Fruit fly (Drosophila melanogaster) whole organism, adult: ENCODE data around the gene NUCB1.

Experiments used
- CG14711 ChIP-seq: fragments of 200-800 bp; sonication (Bioruptor generic); optimal IDR thresholded peaks from 2 replicates; lab custom pipeline; 2018; ENCODE audit warnings: missing biosample characterization, mild to moderate bottlenecking, missing genetic modification characterization, moderate library complexity
- CG7045 ChIP-seq: fragments of 200-800 bp; sonication (Bioruptor generic); optimal IDR thresholded peaks from 2 replicates; lab custom pipeline; 2017; ENCODE audit warnings: missing biosample characterization, mild to moderate bottlenecking, missing genetic modification characterization
- Clk ChIP-seq: fragments of 200-800 bp; sonication (Bioruptor generic); optimal IDR thresholded peaks from 2 replicates; lab custom pipeline; 2017; ENCODE audit warnings: missing biosample characterization, missing genetic modification characterization
- cic ChIP-seq: fragments of 200-800 bp; sonication (Bioruptor generic); optimal IDR thresholded peaks from 2 replicates; lab custom pipeline; 2017; ENCODE audit warnings: missing biosample characterization, mild to moderate bottlenecking, missing genetic modification characterization, moderate library complexity
- kay ChIP-seq: fragments of 200-800 bp; sonication (Bioruptor generic); peaks from one replicate; lab custom pipeline; 2016; ENCODE audit warnings: missing biosample characterization, missing genetic modification characterization, borderline replicate concordance
- ovo ChIP-seq: fragments of 200-800 bp; sonication (Bioruptor generic); optimal IDR thresholded peaks from 2 replicates; lab custom pipeline; 2016; ENCODE audit warnings: missing biosample characterization, missing genetic modification characterization
- pad ChIP-seq: fragments of 200-800 bp; sonication (Bioruptor generic); optimal IDR thresholded peaks from 3 replicates; lab custom pipeline; 2017; ENCODE audit warnings: missing biosample characterization, missing genetic modification characterization, mild to moderate bottlenecking, moderate library complexity, missing genetic modification reagents
- tj ChIP-seq: fragments of 200-800 bp; sonication (Bioruptor generic); optimal IDR thresholded peaks from 3 replicates; lab custom pipeline; 2017; ENCODE audit warnings: missing biosample characterization, mild to moderate bottlenecking, missing genetic modification characterization, moderate library complexity

dm6 chr3L:17833525-17833924 is 31.4 kb upstream of the NUCB1 start, which contains the start of gene CG32188:
- TF ChIP-seq kay (no peak), CG14711 (tag; lab: Kevin White, UChicago) (no peak), cic (no peak), pad (GFP tag; lab: Kevin White, UChicago) (no peak), CG7045 (GFP tag; lab: Kevin White, UChicago) (no peak), Clk (GFP tag; lab: Kevin White, UChicago) (no peak), ovo (GFP tag; lab: Kevin White, UChicago) (no peak), tj (GFP tag; lab: Kevin White, UChicago) (no peak)
